Fruit fly (Drosophila melanogaster) whole organism, embryonic: ENCODE data around the gene CG2641.

Experiments
- Abd-B ChIP-seq: fragments of 200-800 bp; sonication (Bioruptor generic); optimal IDR thresholded peaks from 2 replicates; lab custom pipeline; 2018; ENCODE audit warnings: missing biosample characterization, mild to moderate bottlenecking, missing genetic modification characterization, moderate library complexity
- Aef1 ChIP-seq: fragments of 200-800 bp; sonication (Bioruptor generic); IDR thresholded peaks from 3 replicates; pipeline ENCODE4 v1.3.6; 2022; ENCODE audit warnings: missing biosample characterization, missing genetic modification characterization
- Atf3 ChIP-seq: fragments of 200-800 bp; sonication (Bioruptor generic); optimal IDR thresholded peaks from 3 replicates; lab custom pipeline; 2016; ENCODE audit warnings: missing biosample characterization, missing genetic modification characterization
- CG10147 ChIP-seq: fragments of 200-800 bp; sonication (Bioruptor generic); optimal IDR thresholded peaks from 2 replicates; lab custom pipeline; 2019; ENCODE audit warnings: missing biosample characterization, mild to moderate bottlenecking, missing genetic modification characterization, moderate library complexity
- CG10209 ChIP-seq: fragments of 200-800 bp; sonication (Bioruptor generic); optimal IDR thresholded peaks from 3 replicates; lab custom pipeline; 2017; ENCODE audit warnings: missing biosample characterization, mild to moderate bottlenecking, missing genetic modification characterization, missing genetic modification reagents
- CG10462 ChIP-seq: fragments of 200-800 bp; sonication (Bioruptor generic); optimal IDR thresholded peaks from 2 replicates; lab custom pipeline; 2016; ENCODE audit warnings: missing biosample characterization, missing genetic modification characterization
- CG10959 ChIP-seq: fragments of 200-800 bp; sonication (Bioruptor generic); IDR thresholded peaks from 2 replicates; pipeline ENCODE4 v1.3.6; 2022; ENCODE audit warnings: missing biosample characterization, missing genetic modification characterization
- CG12391 ChIP-seq: fragments of 200-800 bp; sonication (Bioruptor generic); optimal IDR thresholded peaks from 3 replicates; lab custom pipeline; 2018; ENCODE audit warnings: missing biosample characterization, mild to moderate bottlenecking, missing genetic modification characterization, moderate library complexity
- CG13424 ChIP-seq: fragments of 200-800 bp; sonication (Bioruptor generic); optimal IDR thresholded peaks from 2 replicates; lab custom pipeline; 2019; ENCODE audit warnings: missing biosample characterization, mild to moderate bottlenecking, missing genetic modification characterization, moderate library complexity
- CG13624 ChIP-seq: fragments of 200-800 bp; sonication (Bioruptor generic); optimal IDR thresholded peaks from 2 replicates; lab custom pipeline; 2016; ENCODE audit warnings: missing biosample characterization, missing genetic modification characterization
- CG15479 ChIP-seq: fragments of 200-800 bp; sonication (Bioruptor generic); optimal IDR thresholded peaks from 3 replicates; lab custom pipeline; 2019; ENCODE audit warnings: missing biosample characterization, mild to moderate bottlenecking, missing genetic modification characterization, moderate library complexity
- CG15514 ChIP-seq: fragments of 200-800 bp; sonication (Bioruptor generic); optimal IDR thresholded peaks from 3 replicates; lab custom pipeline; 2017; ENCODE audit warnings: missing biosample characterization, missing genetic modification characterization, mild to moderate bottlenecking, moderate library complexity, missing genetic modification reagents
- CG17829 ChIP-seq: fragments of 200-800 bp; optimal IDR thresholded peaks from 2 replicates; lab custom pipeline; 2019; ENCODE audit warnings: missing biosample characterization, mild to moderate bottlenecking, missing genetic modification characterization, moderate library complexity
- CG18599 ChIP-seq: fragments of 200-800 bp; sonication (Bioruptor generic); optimal IDR thresholded peaks from 3 replicates; lab custom pipeline; 2017; ENCODE audit warnings: missing biosample characterization, missing genetic modification characterization, mild to moderate bottlenecking, moderate library complexity, missing genetic modification reagents
- CG2116 ChIP-seq: fragments of 200-800 bp; sonication (Bioruptor generic); optimal IDR thresholded peaks from 3 replicates; lab custom pipeline; 2018; ENCODE audit warnings: missing biosample characterization, mild to moderate bottlenecking, missing genetic modification characterization
- CG2199 ChIP-seq: fragments of 200-800 bp; sonication (Bioruptor generic); IDR thresholded peaks from 3 replicates; pipeline ENCODE4 v1.3.6; 2022; ENCODE audit warnings: missing biosample characterization, missing genetic modification characterization
- CG30020 ChIP-seq: fragments of 200-800 bp; optimal IDR thresholded peaks from 2 replicates; lab custom pipeline; 2019; ENCODE audit warnings: missing biosample characterization, mild to moderate bottlenecking, missing genetic modification characterization, moderate library complexity
- CG30403 ChIP-seq: fragments of 200-800 bp; sonication (Bioruptor generic); optimal IDR thresholded peaks from 3 replicates; lab custom pipeline; 2016; ENCODE audit warnings: missing biosample characterization, missing genetic modification characterization
- CG3281 ChIP-seq: fragments of 200-800 bp; sonication (Bioruptor generic); optimal IDR thresholded peaks from 3 replicates; lab custom pipeline; 2017; ENCODE audit warnings: missing biosample characterization, mild to moderate bottlenecking, missing genetic modification characterization
- CG5953 ChIP-seq: fragments of 200-800 bp; sonication (Bioruptor generic); IDR thresholded peaks from 2 replicates; pipeline ENCODE4 v1.3.6; 2022; ENCODE audit warnings: missing biosample characterization, missing genetic modification characterization
- CG6175 ChIP-seq: fragments of 200-800 bp; sonication (Bioruptor generic); IDR thresholded peaks from 3 replicates; pipeline ENCODE4 v1.3.6; 2022; ENCODE audit warnings: missing biosample characterization, missing genetic modification characterization
- CG6683 ChIP-seq: fragments of 200-800 bp; sonication (Bioruptor generic); optimal IDR thresholded peaks from 2 replicates; lab custom pipeline; 2017; ENCODE audit warnings: missing biosample characterization, mild to moderate bottlenecking, missing genetic modification characterization, missing genetic modification reagents
- CG6689 ChIP-seq: fragments of 200-800 bp; sonication (Bioruptor generic); IDR thresholded peaks from 2 replicates; pipeline ENCODE4 v1.3.6; 2022; ENCODE audit warnings: missing biosample characterization, missing genetic modification characterization
- CG8924 ChIP-seq: fragments of 200-800 bp; optimal IDR thresholded peaks from 3 replicates; lab custom pipeline; 2019; ENCODE audit warnings: missing biosample characterization, mild to moderate bottlenecking, missing genetic modification characterization, moderate library complexity
- CG9817 ChIP-seq: fragments of 200-800 bp; sonication (Bioruptor generic); optimal IDR thresholded peaks from 2 replicates; lab custom pipeline; 2018; ENCODE audit warnings: missing biosample characterization, mild to moderate bottlenecking, missing genetic modification characterization, moderate library complexity
- CG9932 ChIP-seq: fragments of 200-800 bp; sonication (Bioruptor generic); IDR thresholded peaks from 2 replicates; pipeline ENCODE4 v1.3.6; 2022; ENCODE audit warnings: missing biosample characterization, missing genetic modification characterization
- D19B ChIP-seq: fragments of 200-800 bp; sonication (Bioruptor generic); optimal IDR thresholded peaks from 2 replicates; lab custom pipeline; 2017; ENCODE audit warnings: missing biosample characterization, mild to moderate bottlenecking, missing genetic modification characterization
- Dek ChIP-seq: fragments of 200-800 bp; sonication (Bioruptor generic); optimal IDR thresholded peaks from 3 replicates; lab custom pipeline; 2019; ENCODE audit warnings: missing biosample characterization, mild to moderate bottlenecking, missing genetic modification characterization, moderate library complexity
- Dip3 ChIP-seq: fragments of 200-800 bp; sonication (Bioruptor generic); optimal IDR thresholded peaks from 3 replicates; lab custom pipeline; 2016; ENCODE audit warnings: missing biosample characterization, missing genetic modification characterization
- Ets65A ChIP-seq: fragments of 200-800 bp; sonication (Bioruptor generic); peaks from one replicate; lab custom pipeline; 2016; ENCODE audit warnings: missing biosample characterization, missing genetic modification characterization
- Hr51 ChIP-seq, 2 experiments: fragments of 200-800 bp; sonication (Bioruptor generic); optimal IDR thresholded peaks; 2 replicates in 1 of 2; 3 replicates in 1 of 2; lab custom pipeline; 2016 to 2018; ENCODE audit warnings: missing biosample characterization in 2 of 2, missing genetic modification characterization in 2 of 2, mild to moderate bottlenecking in 1 of 2, moderate library complexity in 1 of 2
- MBD-R2 ChIP-seq: fragments of 200-800 bp; sonication (Bioruptor generic); IDR thresholded peaks from 2 replicates; pipeline ENCODE4 v1.3.6; 2022; ENCODE audit warnings: missing biosample characterization, missing genetic modification characterization
- Poxn ChIP-seq: fragments of 200-800 bp; sonication (Bioruptor generic); IDR thresholded peaks from 2 replicates; pipeline ENCODE4 v1.3.6; 2022; ENCODE audit warnings: missing biosample characterization, missing genetic modification characterization
- Tbp ChIP-seq: fragments of >200 bp; optimal IDR thresholded peaks from 2 replicates; lab custom pipeline; 2018; ENCODE audit warnings: missing biosample characterization, missing genetic modification characterization
- Trl ChIP-seq, 3 experiments: fragments of >200 bp in 2 of 3; fragments of 200-800 bp in 1 of 3; sonication (Bioruptor generic) in 1 of 3; optimal IDR thresholded peaks; 2 replicates in 1 of 3; 3 replicates in 2 of 3; lab custom pipeline; 2016 to 2017; ENCODE audit warnings: missing biosample characterization in 1 of 3, missing genetic modification characterization in 1 of 3
- Usf ChIP-seq: fragments of 200-800 bp; sonication (Bioruptor generic); optimal IDR thresholded peaks from 2 replicates; lab custom pipeline; 2017; ENCODE audit warnings: missing genotype, missing biosample characterization, missing genetic modification characterization
- amos ChIP-seq: fragments of 200-800 bp; sonication (Bioruptor generic); IDR thresholded peaks from 2 replicates; pipeline ENCODE4 v1.3.6; 2022; ENCODE audit warnings: missing biosample characterization, missing genetic modification characterization; ENCODE audit not compliant: partially characterized antibody
- az2 ChIP-seq: fragments of 200-800 bp; sonication (Bioruptor generic); optimal IDR thresholded peaks from 3 replicates; lab custom pipeline; 2016; ENCODE audit warnings: missing biosample characterization, missing genetic modification characterization
- caup ChIP-seq: fragments of 200-800 bp; sonication (Bioruptor generic); optimal IDR thresholded peaks from 3 replicates; lab custom pipeline; 2017; ENCODE audit warnings: missing biosample characterization, mild to moderate bottlenecking, missing genetic modification characterization, moderate library complexity; ENCODE audit not compliant: severe bottlenecking
- dati ChIP-seq: fragments of 200-800 bp; sonication (Bioruptor generic); IDR thresholded peaks from 2 replicates; pipeline ENCODE4 v1.3.6; 2022; ENCODE audit warnings: missing biosample characterization, missing genetic modification characterization
- dysf ChIP-seq: fragments of 200-800 bp; sonication (Bioruptor generic); IDR thresholded peaks from 3 replicates; pipeline ENCODE4 v1.3.6; 2022; ENCODE audit warnings: missing biosample characterization, missing genetic modification characterization
- gro ChIP-seq: fragments of 200-800 bp; sonication (Bioruptor generic); optimal IDR thresholded peaks from 2 replicates; lab custom pipeline; 2016; ENCODE audit warnings: missing biosample characterization, missing genetic modification characterization
- lilli ChIP-seq: fragments of 200-800 bp; sonication (Bioruptor generic); optimal IDR thresholded peaks from 3 replicates; lab custom pipeline; 2016; ENCODE audit warnings: missing biosample characterization, missing genetic modification characterization
- nom ChIP-seq: fragments of 200-800 bp; sonication (Bioruptor generic); optimal IDR thresholded peaks from 2 replicates; lab custom pipeline; 2017; ENCODE audit warnings: missing biosample characterization, missing genetic modification characterization, mild to moderate bottlenecking, moderate library complexity, missing genetic modification reagents
- peb ChIP-seq: fragments of 200-800 bp; sonication (Bioruptor generic); IDR thresholded peaks from 2 replicates; pipeline ENCODE4 v1.3.6; 2022; ENCODE audit warnings: missing biosample characterization, missing genetic modification characterization
- pzg ChIP-seq: fragments of 200-800 bp; sonication (Bioruptor generic); optimal IDR thresholded peaks from 3 replicates; lab custom pipeline; 2018; ENCODE audit warnings: missing biosample characterization, mild to moderate bottlenecking, missing genetic modification characterization, moderate library complexity
- sd ChIP-seq: fragments of 200-800 bp; sonication (Bioruptor generic); optimal IDR thresholded peaks from 3 replicates; lab custom pipeline; 2018; ENCODE audit warnings: missing biosample characterization, mild to moderate bottlenecking, missing genetic modification characterization, moderate library complexity
- vfl ChIP-seq: fragments of 200-800 bp; sonication (Bioruptor generic); optimal IDR thresholded peaks from 2 replicates; lab custom pipeline; 2016; ENCODE audit warnings: missing biosample characterization, missing genetic modification characterization

CG2641 gene

dm6 chr3R:7813981-7814529 lies 20.2 kb downstream of the CG2641 start, which contains the start of gene CG34384 (continued):
- TF ChIP-seq Abd-B (GFP tag; lab: Kevin White, UChicago) (no peak), CG15514 (GFP tag; lab: Kevin White, UChicago) (peak; percentile 86), dysf (GFP tag; lab: Robert Waterston, UW) (peak; percentile 58; the same call in 2 of the 3 replicates), gro (GFP tag; lab: Kevin White, UChicago) (peak; percentile 24), az2 (GFP tag; lab: Kevin White, UChicago) (peak; percentile 57), CG5953 (GFP tag; lab: Robert Waterston, UW) (no peak), Usf (GFP tag; lab: Kevin White, UChicago) (peak; percentile 13), CG10147 (GFP tag; lab: Kevin White, UChicago) (peak; percentile 72), Ets65A (GFP tag; lab: Kevin White, UChicago) (peak; percentile 85), CG13624 (GFP tag; lab: Kevin White, UChicago) (peak; percentile 36), CG30020 (peak; percentile 20), CG2116 (GFP tag; lab: Kevin White, UChicago) (peak; percentile 23), CG10209 (peak; percentile 33)

dm6 chr3R:7821559-7821958 lies 27.7 kb downstream of the CG2641 start:
- peak; percentile 49 for TF ChIP-seq CG6689 (GFP tag; lab: Robert Waterston, UW)
- peak in 1 of 2 experiments; percentile 53 for TF ChIP-seq Hr51 (GFP tag; optimal IDR thresholded peaks at IDR 0.05; lab: Kevin White, UChicago)
- TF ChIP-seq lilli (GFP tag; lab: Kevin White, UChicago) = peak; percentile 67
- TF ChIP-seq CG18599 (GFP tag; lab: Kevin White, UChicago) = peak; percentile 84
- TF ChIP-seq MBD-R2 (GFP tag; lab: Robert Waterston, UW) = 0 out of 2 replicates have a peak, but pooled peaks have one; percentile 27
- no peak for TF ChIP-seq CG17829 (tag; lab: Kevin White, UChicago)
- no peak for TF ChIP-seq CG10959 (GFP tag; lab: Robert Waterston, UW)
- TF ChIP-seq vfl (GFP tag; lab: Kevin White, UChicago) = no peak
- TF ChIP-seq CG30403 = peak; percentile 49
- no peak for TF ChIP-seq CG2199 (GFP tag; lab: Robert Waterston, UW)
- no peak for TF ChIP-seq Poxn
- peak; percentile 37 for TF ChIP-seq Dek
- TF ChIP-seq CG8924 (tag; lab: Kevin White, UChicago) = no peak
- TF ChIP-seq nom (GFP tag; lab: Kevin White, UChicago) = no peak
- peak; percentile 14 for TF ChIP-seq CG9817 (tag; lab: Kevin White, UChicago)
- TF ChIP-seq caup = peak; percentile 19
- TF ChIP-seq CG13424 (tag; lab: Kevin White, UChicago) = peak; percentile 50
- TF ChIP-seq CG3281 = peak; percentile 46
- peak; percentile 51; the same call in 1 of the 2 replicates for TF ChIP-seq CG9932 (GFP tag; lab: Robert Waterston, UW)
- peak; percentile 26; the same call in 1 of the 3 replicates for TF ChIP-seq Aef1
- TF ChIP-seq CG6683 (GFP tag; lab: Kevin White, UChicago) = peak; percentile 14
- 0 out of 3 replicates have a peak, but pooled peaks have one; percentile 12 for TF ChIP-seq CG6175 (GFP tag; lab: Robert Waterston, UW)
- TF ChIP-seq Tbp (GFP tag; lab: Kevin White, UChicago) = no peak
- TF ChIP-seq amos (GFP tag; lab: Robert Waterston, UW) = no peak
- no peak for TF ChIP-seq CG10462 (GFP tag; lab: Kevin White, UChicago)
- TF ChIP-seq dati (GFP tag; lab: Robert Waterston, UW) = 0 out of 2 replicates have a peak, but pooled peaks have one; percentile 18
- peak; percentile 24 for TF ChIP-seq CG12391 (tag; lab: Kevin White, UChicago)
- no peak for TF ChIP-seq CG15479
- peak; percentile 20 for TF ChIP-seq D19B
- TF ChIP-seq pzg (GFP tag; lab: Kevin White, UChicago) = no peak
- peak in 1 of 2 experiments; percentile 7 for TF ChIP-seq Trl (optimal IDR thresholded peaks at IDR 0.05; lab: Kevin White, UChicago)
- peak; percentile 16 for TF ChIP-seq Trl (GFP tag; optimal IDR thresholded peaks at IDR 0.05; lab: Kevin White, UChicago)
- TF ChIP-seq sd (tag; lab: Kevin White, UChicago) = peak; percentile 13
- TF ChIP-seq peb (GFP tag; lab: Robert Waterston, UW) = no peak
- TF ChIP-seq Dip3 (GFP tag; lab: Kevin White, UChicago) = peak; percentile 6
- TF ChIP-seq Atf3 = no peak
